Fruit fly (Drosophila melanogaster) whole organism, pupa: ENCODE measurements around the gene CG14352.

Experiments used
- CG10348 ChIP-seq: fragments of 200-800 bp; sonication (Bioruptor generic); IDR thresholded peaks from 2 replicates; pipeline ENCODE4 v1.3.6; 2022; ENCODE audit warnings: missing biosample characterization, missing genetic modification characterization
- CG12605 ChIP-seq: fragments of 200-800 bp; sonication (Bioruptor generic); IDR thresholded peaks from 2 replicates; pipeline ENCODE4 v1.3.6; 2022; ENCODE audit warnings: missing biosample characterization, missing genetic modification characterization
- CG13204 ChIP-seq: fragments of 200-800 bp; sonication (Bioruptor generic); optimal IDR thresholded peaks from 2 replicates; lab custom pipeline; 2018; ENCODE audit warnings: missing biosample characterization, mild to moderate bottlenecking, missing genetic modification characterization, moderate library complexity
- CG14655 ChIP-seq: fragments of 200-800 bp; sonication (Bioruptor generic); optimal IDR thresholded peaks from 3 replicates; lab custom pipeline; 2017; ENCODE audit warnings: mild to moderate bottlenecking, missing biosample characterization, missing genetic modification reagents, missing genetic modification characterization
- CG15710 ChIP-seq: fragments of 200-800 bp; sonication (Bioruptor generic); optimal IDR thresholded peaks from 2 replicates; lab custom pipeline; 2018; ENCODE audit warnings: missing biosample characterization, mild to moderate bottlenecking, missing genetic modification characterization, moderate library complexity
- CG17806 ChIP-seq: fragments of 200-800 bp; sonication (Bioruptor generic); optimal IDR thresholded peaks from 2 replicates; lab custom pipeline; 2018; ENCODE audit warnings: missing biosample characterization, mild to moderate bottlenecking, missing genetic modification characterization, moderate library complexity
- CG32121 ChIP-seq: fragments of 200-800 bp; sonication (Bioruptor generic); IDR thresholded peaks from 2 replicates; pipeline ENCODE4 v1.3.6; 2022; ENCODE audit warnings: missing biosample characterization, missing genetic modification characterization
- CG34367 ChIP-seq: fragments of 200-800 bp; sonication (Bioruptor generic); optimal IDR thresholded peaks from 2 replicates; lab custom pipeline; 2018; ENCODE audit warnings: missing biosample characterization, mild to moderate bottlenecking, missing genetic modification characterization
- CG4496 ChIP-seq: fragments of 200-800 bp; sonication (Bioruptor generic); IDR thresholded peaks from 3 replicates; pipeline ENCODE4 v1.3.6; 2022; ENCODE audit warnings: missing biosample characterization, missing genetic modification characterization
- CG8159 ChIP-seq: fragments of 200-800 bp; sonication (Bioruptor generic); optimal IDR thresholded peaks from 3 replicates; lab custom pipeline; 2018; ENCODE audit warnings: missing biosample characterization, mild to moderate bottlenecking, missing genetic modification characterization, moderate library complexity
- CG8301 ChIP-seq: fragments of 200-800 bp; sonication (Bioruptor generic); optimal IDR thresholded peaks from 2 replicates; lab custom pipeline; 2018; ENCODE audit warnings: missing biosample characterization, mild to moderate bottlenecking, missing genetic modification characterization
- CG9948 ChIP-seq: fragments of 200-800 bp; sonication (Bioruptor generic); optimal IDR thresholded peaks from 2 replicates; lab custom pipeline; 2018; ENCODE audit warnings: missing biosample characterization, mild to moderate bottlenecking, missing genetic modification characterization, moderate library complexity
- D1 ChIP-seq: fragments of 200-800 bp; sonication (Bioruptor generic); optimal IDR thresholded peaks from 2 replicates; lab custom pipeline; 2018; ENCODE audit warnings: missing biosample characterization, mild to moderate bottlenecking, missing genetic modification characterization, moderate library complexity
- EcR ChIP-seq: fragments of 200-800 bp; sonication (Bioruptor generic); optimal IDR thresholded peaks from 3 replicates; lab custom pipeline; 2019; ENCODE audit warnings: missing biosample characterization, missing genetic modification characterization, mild to moderate bottlenecking, moderate library complexity, missing genetic modification reagents
- Ets98B ChIP-seq: fragments of 200-800 bp; sonication (Bioruptor generic); IDR thresholded peaks from 2 replicates; pipeline ENCODE4 v1.3.6; 2022; ENCODE audit warnings: missing biosample characterization, missing genetic modification characterization
- Pif1A ChIP-seq: fragments of 200-800 bp; sonication (Bioruptor generic); optimal IDR thresholded peaks from 3 replicates; lab custom pipeline; 2016; ENCODE audit warnings: missing biosample characterization, missing genetic modification characterization
- Pif1B ChIP-seq: fragments of 200-800 bp; sonication (Bioruptor generic); optimal IDR thresholded peaks from 3 replicates; lab custom pipeline; 2016; ENCODE audit warnings: missing biosample characterization, missing genetic modification characterization
- Snoo ChIP-seq: fragments of 200-800 bp; sonication (Bioruptor generic); optimal IDR thresholded peaks from 3 replicates; lab custom pipeline; 2017; ENCODE audit warnings: missing biosample characterization, mild to moderate bottlenecking, missing genetic modification characterization, inconsistent platforms
- fd96Ca ChIP-seq: fragments of 200-800 bp; sonication (Bioruptor generic); IDR thresholded peaks from 3 replicates; pipeline ENCODE4 v1.3.6; 2022; ENCODE audit warnings: missing biosample characterization, missing genetic modification characterization
- gl ChIP-seq: fragments of 200-800 bp; sonication (Bioruptor generic); optimal IDR thresholded peaks from 2 replicates; lab custom pipeline; 2018; ENCODE audit warnings: missing biosample characterization, mild to moderate bottlenecking, missing genetic modification characterization
- rn ChIP-seq: fragments of 200-800 bp; sonication (Bioruptor generic); IDR thresholded peaks from 2 replicates; pipeline ENCODE4 v1.3.6; 2022; ENCODE audit warnings: missing biosample characterization, missing genetic modification characterization

CG14352 gene

dm6 chr2L:1611122-1611521 is at the start of gene CG14352, which contains the start of gene Rab3GAP1:
Gene CG14352 (plus strand): TSS chr2L:1611410.
Gene Rab3GAP1 (minus strand): TSS chr2L:1611157.
- TF ChIP-seq CG4496 (GFP tag; lab: Robert Waterston, UW): peak; percentile 80
- peak; percentile 77 for TF ChIP-seq CG15710 (tag; lab: Kevin White, UChicago)
- TF ChIP-seq CG34367 (tag; lab: Kevin White, UChicago): peak; percentile 57
- TF ChIP-seq EcR (GFP tag; lab: Kevin White, UChicago): no peak
- no peak for TF ChIP-seq Pif1A
- TF ChIP-seq fd96Ca (GFP tag; lab: Robert Waterston, UW): peak; percentile 79
- TF ChIP-seq Pif1B (GFP tag; lab: Kevin White, UChicago): no peak
- TF ChIP-seq gl (tag; lab: Kevin White, UChicago): no peak
- no peak for TF ChIP-seq CG12605 (GFP tag; lab: Robert Waterston, UW)
- TF ChIP-seq Ets98B (GFP tag; lab: Robert Waterston, UW): peak; percentile 66
- TF ChIP-seq Snoo: peak; percentile 59
- TF ChIP-seq D1 (tag; lab: Kevin White, UChicago): no peak
- no peak for TF ChIP-seq CG13204
- 0 out of 2 replicates have a peak, but pooled peaks have one; percentile 8 for TF ChIP-seq CG10348 (GFP tag; lab: Robert Waterston, UW)
- TF ChIP-seq CG8301 (tag; lab: Kevin White, UChicago): peak; percentile 59
- TF ChIP-seq CG9948: peak; percentile 74
- peak; percentile 72 for TF ChIP-seq CG17806 (tag; lab: Kevin White, UChicago)
- TF ChIP-seq CG14655 (GFP tag; lab: Kevin White, UChicago): no peak
- TF ChIP-seq CG32121 (GFP tag; lab: Robert Waterston, UW): peak; percentile 73; the same call in 1 of the 2 replicates
- TF ChIP-seq rn (GFP tag; lab: Robert Waterston, UW): peak; percentile 71
- TF ChIP-seq CG8159 (tag; lab: Kevin White, UChicago): peak; percentile 72

- TF ChIP-seq CG15710 (tag; lab: Kevin White, UChicago) (no peak), Pif1A (no peak), CG8159 (tag; lab: Kevin White, UChicago) (no peak), rn (GFP tag; lab: Robert Waterston, UW) (no peak), CG17806 (tag; lab: Kevin White, UChicago) (no peak), Pif1B (GFP tag; lab: Kevin White, UChicago) (peak; percentile 41), CG14655 (GFP tag; lab: Kevin White, UChicago) (peak; percentile 17), CG8301 (tag; lab: Kevin White, UChicago) (peak; percentile 24), CG12605 (GFP tag; lab: Robert Waterston, UW) (no peak), Ets98B (GFP tag; lab: Robert Waterston, UW) (0 out of 2 replicates have a peak, but pooled peaks have one; percentile 11), EcR (GFP tag; lab: Kevin White, UChicago) (no peak), Snoo (peak; percentile 43), CG13204 (no peak), CG34367 (tag; lab: Kevin White, UChicago) (no peak), fd96Ca (GFP tag; lab: Robert Waterston, UW) (0 out of 3 replicates have a peak, but pooled peaks have one; percentile 7)
- TF ChIP-seq, all 21 proteins: peak for 6
These were observed 42.6 kb upstream of the CG14352 start for dm6 chr2L:1568631-1569030.

- TF ChIP-seq Snoo: peak; percentile 1
- TF ChIP-seq CG8301 (tag; lab: Kevin White, UChicago): peak; percentile 3
- TF ChIP-seq CG8159 (tag; lab: Kevin White, UChicago): peak; percentile 35
- peak; percentile 18; the same call in 1 of the 2 replicates for TF ChIP-seq Ets98B (GFP tag; lab: Robert Waterston, UW)
- TF ChIP-seq CG14655 (GFP tag; lab: Kevin White, UChicago): peak; percentile 9
These were observed 40.7 kb upstream of the CG14352 start for dm6 chr2L:1570483-1570882.

- TF ChIP-seq Snoo (peak; percentile 38), CG12605 (GFP tag; lab: Robert Waterston, UW) (no peak), Pif1B (GFP tag; lab: Kevin White, UChicago) (no peak), gl (tag; lab: Kevin White, UChicago) (no peak), EcR (GFP tag; lab: Kevin White, UChicago) (no peak), CG32121 (GFP tag; lab: Robert Waterston, UW) (no peak), fd96Ca (GFP tag; lab: Robert Waterston, UW) (no peak), CG15710 (tag; lab: Kevin White, UChicago) (peak; percentile 51), D1 (tag; lab: Kevin White, UChicago) (no peak), CG10348 (GFP tag; lab: Robert Waterston, UW) (no peak), CG8159 (tag; lab: Kevin White, UChicago) (peak; percentile 70), CG8301 (tag; lab: Kevin White, UChicago) (peak; percentile 59), Pif1A (no peak), CG13204 (no peak), CG17806 (tag; lab: Kevin White, UChicago) (peak; percentile 20), rn (GFP tag; lab: Robert Waterston, UW) (no peak), CG14655 (GFP tag; lab: Kevin White, UChicago) (peak; percentile 55), CG9948 (peak; percentile 18)
These were observed 37.2 kb upstream of the CG14352 start for dm6 chr2L:1574009-1574408.

dm6 chr2L:1575604-1576003 is 35.6 kb upstream of the CG14352 start:
- TF ChIP-seq EcR (GFP tag; lab: Kevin White, UChicago) (no peak), CG8159 (tag; lab: Kevin White, UChicago) (peak; percentile 77), fd96Ca (GFP tag; lab: Robert Waterston, UW) (peak; percentile 88), CG10348 (GFP tag; lab: Robert Waterston, UW) (peak; percentile 58), CG12605 (GFP tag; lab: Robert Waterston, UW) (peak; percentile 81), D1 (tag; lab: Kevin White, UChicago) (no peak), Ets98B (GFP tag; lab: Robert Waterston, UW) (peak; percentile 89), CG17806 (tag; lab: Kevin White, UChicago) (peak; percentile 71), CG13204 (peak; percentile 2), CG15710 (tag; lab: Kevin White, UChicago) (peak; percentile 63), Pif1B (GFP tag; lab: Kevin White, UChicago) (peak; percentile 70), rn (GFP tag; lab: Robert Waterston, UW) (peak; percentile 79), CG4496 (GFP tag; lab: Robert Waterston, UW) (peak; percentile 93), CG14655 (GFP tag; lab: Kevin White, UChicago) (peak; percentile 87), CG32121 (GFP tag; lab: Robert Waterston, UW) (peak; percentile 88), Pif1A (peak; percentile 84), CG8301 (tag; lab: Kevin White, UChicago) (peak; percentile 88), gl (tag; lab: Kevin White, UChicago) (peak; percentile 21), CG9948 (peak; percentile 75), Snoo (peak; percentile 25), CG34367 (tag; lab: Kevin White, UChicago) (peak; percentile 69)
